Worm (Caenorhabditis elegans) whole organism, L4 larva: ENCODE measurements around the gene ule-3.

ENCODE experiments used
- F10B5.3 ChIP-seq: sonication (generic microtip); optimal IDR thresholded peaks from 2 replicates; lab custom pipeline; 2016; ENCODE audit warnings: mild to moderate bottlenecking, missing genetic modification characterization, missing compliant biosample characterization
- Y105C5A.15 ChIP-seq: fragments of 200-800 bp; sonication (Bioruptor generic); IDR thresholded peaks from 2 replicates; pipeline ENCODE4 v1.3.6; 2022; ENCODE audit warnings: missing genetic modification characterization, missing compliant biosample characterization
- ZK546.5 ChIP-seq, 2 experiments: sonication (generic microtip); optimal IDR thresholded peaks; 2 replicates each; lab custom pipeline; 2017; ENCODE audit warnings: missing biosample characterization in 2 of 2, missing genetic modification characterization in 2 of 2
- aha-1 ChIP-seq: fragments of 150-350 bp; peaks from one replicate; lab custom pipeline; 2014; ENCODE audit warnings: missing biosample characterization, missing genetic modification characterization
- aly-2 ChIP-seq: sonication (generic microtip); optimal IDR thresholded peaks from 2 replicates; lab custom pipeline; 2018; ENCODE audit warnings: missing biosample characterization, missing genetic modification characterization
- attf-4 ChIP-seq: sonication (generic microtip); optimal IDR thresholded peaks from 3 replicates; lab custom pipeline; 2017; ENCODE audit warnings: missing biosample characterization, missing genetic modification characterization
- ceh-28 ChIP-seq: fragments of 150-350 bp; optimal IDR thresholded peaks from 2 replicates; lab custom pipeline; 2014; ENCODE audit warnings: missing biosample characterization, missing genetic modification reagents, missing genetic modification characterization
- ceh-32 ChIP-seq: sonication (generic microtip); optimal IDR thresholded peaks from 2 replicates; lab custom pipeline; 2016; ENCODE audit warnings: mild to moderate bottlenecking, missing genetic modification characterization, missing compliant biosample characterization; ENCODE audit not compliant: poor library complexity
- ceh-62 ChIP-seq: sonication (generic microtip); optimal IDR thresholded peaks from 2 replicates; lab custom pipeline; 2017; ENCODE audit warnings: missing biosample characterization, missing genetic modification characterization
- ces-1 ChIP-seq: fragments of 150-350 bp; sonication (generic microtip); optimal IDR thresholded peaks from 4 replicates; lab custom pipeline; 2014; ENCODE audit warnings: missing biosample characterization, missing genetic modification reagents, missing genetic modification characterization
- ctbp-1 ChIP-seq: fragments of 200-800 bp; sonication (Bioruptor generic); IDR thresholded peaks from 2 replicates; pipeline ENCODE4 v1.3.6; 2022; ENCODE audit warnings: missing genetic modification reagents, missing genetic modification characterization, missing compliant biosample characterization
- daf-12 ChIP-seq: fragments of 150-350 bp; optimal IDR thresholded peaks from 2 replicates; lab custom pipeline; 2014; ENCODE audit warnings: missing biosample characterization, missing genetic modification reagents, missing genetic modification characterization
- daf-19 ChIP-seq: fragments of 200-800 bp; sonication (Bioruptor generic); conservative IDR thresholded peaks from 2 replicates; pipeline ENCODE4 v1.3.6; 2022; ENCODE audit warnings: missing genetic modification characterization, missing compliant biosample characterization
- daf-8 ChIP-seq: fragments of 200-800 bp; sonication (Bioruptor generic); IDR thresholded peaks from 2 replicates; pipeline ENCODE4 v1.3.6; 2022; ENCODE audit warnings: missing genetic modification characterization, missing compliant biosample characterization
- dmd-6 ChIP-seq: fragments of 200-800 bp; sonication (Bioruptor generic); IDR thresholded peaks from 2 replicates; pipeline ENCODE4 v1.3.6; 2022; ENCODE audit warnings: missing genetic modification reagents, missing genetic modification characterization, missing compliant biosample characterization
- dmd-9 ChIP-seq: fragments of 200-800 bp; sonication (Bioruptor generic); IDR thresholded peaks from 2 replicates; pipeline ENCODE4 v1.3.6; 2022; ENCODE audit warnings: missing genetic modification reagents, missing genetic modification characterization, missing compliant biosample characterization
- dpl-1 ChIP-seq: fragments of 150-350 bp; optimal IDR thresholded peaks from 2 replicates; lab custom pipeline; 2014; ENCODE audit warnings: missing biosample characterization, missing genetic modification reagents, missing genetic modification characterization
- dve-1 ChIP-seq: sonication (generic microtip); optimal IDR thresholded peaks from 2 replicates; lab custom pipeline; 2017; ENCODE audit warnings: antibody characterized with exemption, mild to moderate bottlenecking, missing genetic modification characterization, missing compliant biosample characterization; ENCODE audit not compliant: insufficient read depth
- egl-43 ChIP-seq: fragments of 200-800 bp; sonication (Bioruptor generic); IDR thresholded peaks from 2 replicates; pipeline ENCODE4 v1.3.6; 2022; ENCODE audit warnings: missing genetic modification reagents, missing genetic modification characterization, missing compliant biosample characterization
- fkh-10 ChIP-seq: fragments of 150-350 bp; optimal IDR thresholded peaks from 2 replicates; lab custom pipeline; 2014; ENCODE audit warnings: missing biosample characterization, missing genetic modification reagents, missing genetic modification characterization
- gei-8 ChIP-seq: fragments of 200-800 bp; sonication (Bioruptor generic); optimal IDR thresholded peaks from 2 replicates; lab custom pipeline; 2018; ENCODE audit warnings: mild to moderate bottlenecking, missing genetic modification characterization, missing compliant biosample characterization
- hif-1 ChIP-seq, 2 experiments: sonication (generic microtip); optimal IDR thresholded peaks; 2 replicates each; lab custom pipeline; 2016 to 2017; ENCODE audit warnings: missing compliant biosample characterization in 2 of 2, missing genetic modification characterization in 2 of 2, missing genetic modification reagents in 2 of 2, missing genotype in 2 of 2, mild to moderate bottlenecking in 1 of 2
- hlh-11 ChIP-seq: fragments of 200-800 bp; sonication (Bioruptor generic); optimal IDR thresholded peaks from 2 replicates; lab custom pipeline; 2018; ENCODE audit warnings: mild to moderate bottlenecking, missing genetic modification characterization, missing compliant biosample characterization
- hlh-30 ChIP-seq: sonication (generic microtip); optimal IDR thresholded peaks from 2 replicates; lab custom pipeline; 2017; ENCODE audit warnings: antibody characterized with exemption, mild to moderate bottlenecking, missing genetic modification characterization, missing compliant biosample characterization; ENCODE audit not compliant: insufficient read depth
- hmg-1.1 ChIP-seq: fragments of 200-800 bp; sonication (Bioruptor generic); IDR thresholded peaks from 2 replicates; pipeline ENCODE4 v1.3.6; 2022; ENCODE audit warnings: missing genetic modification reagents, missing genetic modification characterization, missing compliant biosample characterization
- lin-1 ChIP-seq: fragments of 200-800 bp; sonication (Bioruptor generic); IDR thresholded peaks from 2 replicates; pipeline ENCODE4 v1.3.6; 2022; ENCODE audit warnings: missing genetic modification reagents, missing genetic modification characterization, missing compliant biosample characterization
- lin-15B ChIP-seq: fragments of 150-350 bp; sonication (generic microtip); optimal IDR thresholded peaks from 3 replicates; lab custom pipeline; 2014; ENCODE audit warnings: missing biosample characterization, missing genetic modification characterization
- mdl-1 ChIP-seq, 2 experiments: fragments of 150-350 bp in 1 of 2; sonication (generic microtip) in 1 of 2; optimal IDR thresholded peaks; 2 replicates each; lab custom pipeline; 2014 to 2017; ENCODE audit warnings: missing biosample characterization in 2 of 2, missing genetic modification characterization in 2 of 2
- mdt-29 ChIP-seq: fragments of 200-800 bp; sonication (Bioruptor generic); IDR thresholded peaks from 2 replicates; pipeline ENCODE4 v1.3.6; 2022; ENCODE audit warnings: missing genetic modification reagents, missing genetic modification characterization, missing compliant biosample characterization
- mep-1 ChIP-seq: fragments of 150-350 bp; sonication (generic microtip); optimal IDR thresholded peaks from 3 replicates; lab custom pipeline; 2014; ENCODE audit warnings: missing biosample characterization, missing genetic modification characterization
- mxl-3 ChIP-seq: fragments of 200-800 bp; sonication (Bioruptor generic); optimal IDR thresholded peaks from 2 replicates; lab custom pipeline; 2018; ENCODE audit warnings: mild to moderate bottlenecking, missing genetic modification characterization, missing compliant biosample characterization
- nhr-10 ChIP-seq: fragments of 150-350 bp; optimal IDR thresholded peaks from 2 replicates; lab custom pipeline; 2014; ENCODE audit warnings: missing biosample characterization, missing genetic modification characterization
- nhr-102 ChIP-seq: sonication (generic microtip); optimal IDR thresholded peaks from 2 replicates; lab custom pipeline; 2016; ENCODE audit warnings: mild to moderate bottlenecking, missing genetic modification characterization, moderate library complexity, missing compliant biosample characterization
- nhr-237 ChIP-seq: sonication (generic microtip); optimal IDR thresholded peaks from 2 replicates; lab custom pipeline; 2017; ENCODE audit warnings: missing biosample characterization, missing genetic modification characterization
- nhr-28 ChIP-seq: fragments of 150-350 bp; optimal IDR thresholded peaks from 2 replicates; lab custom pipeline; 2014; ENCODE audit warnings: missing biosample characterization, missing genetic modification characterization
- nhr-77 ChIP-seq: fragments of 150-350 bp; optimal IDR thresholded peaks from 2 replicates; lab custom pipeline; 2014; ENCODE audit warnings: missing biosample characterization, missing genetic modification characterization
- php-3 ChIP-seq: fragments of 200-800 bp; sonication (Bioruptor generic); IDR thresholded peaks from 2 replicates; pipeline ENCODE4 v1.3.6; 2022; ENCODE audit warnings: missing genetic modification reagents, missing genetic modification characterization, missing compliant biosample characterization
- saeg-2 ChIP-seq: fragments of 200-800 bp; sonication (Bioruptor generic); IDR thresholded peaks from 2 replicates; pipeline ENCODE4 v1.3.6; 2022; ENCODE audit warnings: missing genetic modification reagents, missing genetic modification characterization, missing compliant biosample characterization
- snpc-4 ChIP-seq: fragments of 150-350 bp; optimal IDR thresholded peaks from 2 replicates; lab custom pipeline; 2014; ENCODE audit warnings: missing biosample characterization, missing genetic modification characterization
- unc-39 ChIP-seq: sonication (generic microtip); optimal IDR thresholded peaks from 2 replicates; lab custom pipeline; 2017; ENCODE audit warnings: missing biosample characterization, missing genetic modification characterization
- unc-62 ChIP-seq, 3 experiments: fragments of 150-350 bp in 1 of 3; sonication (generic microtip); optimal IDR thresholded peaks in 2 of 3; peaks in 1 of 3; 1 replicate in 1 of 3; 2 replicates in 2 of 3; lab custom pipeline; 2014 to 2017; ENCODE audit warnings: missing biosample characterization in 3 of 3, missing genetic modification characterization in 3 of 3, missing genetic modification reagents in 3 of 3, missing genotype in 1 of 3
- zag-1 ChIP-seq: fragments of 150-350 bp; optimal IDR thresholded peaks from 2 replicates; lab custom pipeline; 2014; ENCODE audit warnings: missing biosample characterization, missing genetic modification characterization
- zfp-3 ChIP-seq: fragments of 200-800 bp; sonication (Bioruptor generic); conservative IDR thresholded peaks from 2 replicates; pipeline ENCODE4 v1.3.6; 2022; ENCODE audit warnings: missing genetic modification reagents, missing genetic modification characterization, missing compliant biosample characterization
- zip-11 ChIP-seq: fragments of 200-800 bp; sonication (Bioruptor generic); IDR thresholded peaks from 2 replicates; pipeline ENCODE4 v1.3.6; 2022; ENCODE audit warnings: missing genetic modification characterization, missing compliant biosample characterization
- ztf-7 ChIP-seq: fragments of 150-350 bp; optimal IDR thresholded peaks from 2 replicates; lab custom pipeline; 2014; ENCODE audit warnings: missing biosample characterization, missing genetic modification characterization

The ule-3 gene

DNA sequence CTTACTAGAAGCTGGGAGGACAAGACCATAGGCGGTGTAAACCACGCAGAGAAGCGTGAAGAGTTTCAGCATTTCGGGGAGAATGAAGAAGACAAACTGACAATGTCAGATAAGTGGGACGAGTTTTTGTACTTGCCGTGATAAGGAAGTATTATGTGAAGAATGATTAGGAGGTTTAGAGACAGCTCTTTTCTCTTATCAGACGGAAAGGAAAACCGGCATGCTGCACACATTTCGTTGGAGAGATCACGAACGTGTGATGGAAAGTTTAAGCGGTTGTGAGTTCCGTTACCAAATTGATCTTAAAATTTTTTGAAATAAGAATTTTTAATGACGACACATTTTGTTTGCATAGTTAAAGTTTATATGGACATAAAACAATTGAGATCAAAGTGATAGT lies 43.0 kb upstream of the ule-3 start, which contains the start of gene F28H7.3 (continued):
- TF ChIP-seq zag-1 (tag; lab: Kevin White, UChicago) (no peak), dve-1 (peak; percentile 77), mxl-3 (peak; percentile 46), php-3 (0 out of 2 replicates have a peak, but pooled peaks have one; percentile 45), daf-8 (GFP tag; lab: Robert Waterston, UW) (no peak), mdt-29 (GFP tag; lab: Robert Waterston, UW) (no peak), saeg-2 (GFP tag; lab: Robert Waterston, UW) (no peak), mdl-1 (tag; optimal IDR thresholded peaks at IDR 0.05; lab: Kevin White, UChicago) (no peak), daf-12 (tag; lab: Kevin White, UChicago) (no peak), lin-1 (GFP tag; lab: Robert Waterston, UW) (peak; percentile 61; the same call in 1 of the 2 replicates), dmd-6 (peak; percentile 97), ctbp-1 (no peak), mep-1 (tag; lab: Kevin White, UChicago) (no peak), ceh-32 (tag; lab: Kevin White, UChicago) (no peak), nhr-77 (peak; percentile 49), ZK546.5 (tag; optimal IDR thresholded peaks at IDR 0.05; lab: Kevin White, UChicago) (no peak), nhr-102 (tag; lab: Kevin White, UChicago) (no peak)

DNA sequence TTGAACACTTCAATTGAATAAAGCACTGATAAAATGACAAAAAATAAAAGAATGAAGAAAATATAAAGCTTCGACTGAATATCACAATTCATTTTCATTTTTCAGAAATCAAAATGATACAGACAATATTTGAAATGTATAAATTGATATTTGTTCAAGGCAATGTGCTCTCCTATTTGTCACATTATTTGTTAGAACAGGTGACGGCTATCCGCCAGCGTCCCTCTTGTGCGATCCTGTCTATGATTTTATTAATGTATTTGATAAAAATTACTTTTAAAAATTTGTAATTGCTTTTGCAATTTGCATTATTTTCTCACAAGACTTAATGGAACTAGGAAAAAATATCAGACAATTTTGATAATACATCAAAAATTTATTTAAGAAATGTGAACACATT lies 39.5 kb upstream of the ule-3 start, which contains the start of gene F28H7.7:
TSS of gene F28H7.7 (minus strand) at position 101 of the 400 bp plus-strand sequence.
- TF ChIP-seq gei-8 (GFP tag; lab: Kevin White, UChicago): no peak
- TF ChIP-seq snpc-4: no peak
- no peak for TF ChIP-seq unc-39 (tag; lab: Kevin White, UChicago)

- no peak for TF ChIP-seq php-3
- TF ChIP-seq zfp-3 (GFP tag; lab: Robert Waterston, UW): no peak
- TF ChIP-seq daf-12 (tag; lab: Kevin White, UChicago): no peak
- no peak for TF ChIP-seq attf-4 (tag; lab: Kevin White, UChicago)
- TF ChIP-seq aly-2: no peak
- no peak for TF ChIP-seq Y105C5A.15 (GFP tag; lab: Robert Waterston, UW)
- TF ChIP-seq fkh-10 (GFP tag; lab: Kevin White, UChicago): no peak
- TF ChIP-seq hmg-1.1 (GFP tag; lab: Robert Waterston, UW): no peak
- TF ChIP-seq ceh-62: no peak
- no peak for TF ChIP-seq ceh-28 (tag; lab: Kevin White, UChicago)
- TF ChIP-seq ztf-7 (tag; lab: Kevin White, UChicago): no peak
- no peak for TF ChIP-seq hif-1 (tag; optimal IDR thresholded peaks at IDR 0.05; lab: Kevin White, UChicago)
- TF ChIP-seq hlh-11: no peak
- TF ChIP-seq unc-62 (GFP tag; optimal IDR thresholded peaks at IDR 0.05 in 1 of 2; lab: Kevin White, UChicago): no peak
- no peak for TF ChIP-seq unc-62 (tag; optimal IDR thresholded peaks at IDR 0.05; lab: Kevin White, UChicago)
- TF ChIP-seq lin-15B (tag; lab: Kevin White, UChicago): no peak
- no peak for TF ChIP-seq F10B5.3 (tag; lab: Kevin White, UChicago)
- TF ChIP-seq, all 104 proteins: peak for 0
These were observed 36.9 kb upstream of the ule-3 start, which contains the start of gene irld-6 for ce11 chrV:10756698-10757097. Gene irld-6, minus strand, starts transcription at chrV:10756798.

ce11 chrV:10757128-10757527 lies 36.5 kb upstream of the ule-3 start:
- TF ChIP-seq nhr-237 (no peak), ztf-7 (tag; lab: Kevin White, UChicago) (no peak), nhr-28 (tag; lab: Kevin White, UChicago) (peak; percentile 8), ctbp-1 (no peak), egl-43 (GFP tag; lab: Robert Waterston, UW) (no peak), mdl-1 (tag; optimal IDR thresholded peaks at IDR 0.05; lab: Kevin White, UChicago) (peak in 1 of 2 experiments; percentile 48), hlh-11 (no peak), daf-19 (no peak), unc-62 (GFP tag; optimal IDR thresholded peaks at IDR 0.05 in 1 of 2; lab: Kevin White, UChicago) (peak in 1 of 2 experiments; percentile 44), unc-62 (tag; optimal IDR thresholded peaks at IDR 0.05; lab: Kevin White, UChicago) (no peak), hlh-30 (tag; lab: Kevin White, UChicago) (peak; percentile 24), dpl-1 (GFP tag; lab: Kevin White, UChicago) (no peak), zip-11 (no peak), ces-1 (GFP tag; lab: Kevin White, UChicago) (no peak), aha-1 (tag; lab: Kevin White, UChicago) (peak; percentile 22), php-3 (no peak), lin-15B (tag; lab: Kevin White, UChicago) (no peak), snpc-4 (no peak), dmd-6 (no peak), aly-2 (no peak), dmd-9 (GFP tag; lab: Robert Waterston, UW) (no peak), nhr-10 (tag; lab: Kevin White, UChicago) (no peak)
